Worm (Caenorhabditis elegans): ENCODE data around the gene F36H1.12.

F36H1.12 gene

ce11 chrIV:11070895-11071294 is 17.4 kb upstream of the F36H1.12 start:
- TF ChIP-seq nhr-237 (tag; optimal IDR thresholded peaks at IDR 0.05): peak; percentile 68
- TF ChIP-seq rnt-1 (tag; optimal IDR thresholded peaks at IDR 0.05): peak; percentile 71
- TF ChIP-seq lir-3 (tag; optimal IDR thresholded peaks at IDR 0.05; ENCODE audit: poor library complexity): peak; percentile 57

ce11 chrIV:11068314-11068713 is 14.8 kb upstream of the F36H1.12 start:
- TF ChIP-seq unc-98 (GFP tag; IDR thresholded peaks at IDR 0.05) (peak; percentile 44; the same call in 1 of the 2 replicates), lsy-2 (tag; optimal IDR thresholded peaks at IDR 0.05) (peak; percentile 78 to 87), dsc-1 (tag; optimal IDR thresholded peaks at IDR 0.05) (no peak), jun-1 (tag; optimal IDR thresholded peaks at IDR 0.05) (no peak), nhr-12 (tag; optimal IDR thresholded peaks at IDR 0.05) (no peak), zip-4 (GFP tag; optimal IDR thresholded peaks at IDR 0.05) (no peak), sup-37 (GFP tag; optimal IDR thresholded peaks at IDR 0.05) (no peak), nhr-84 (tag; optimal IDR thresholded peaks at IDR 0.05) (no peak), sox-4 (tag; optimal IDR thresholded peaks at IDR 0.05) (no peak), snu-23 (GFP tag; optimal IDR thresholded peaks at IDR 0.05) (peak; percentile 64), tlp-1 (tag; optimal IDR thresholded peaks at IDR 0.05) (no peak), swsn-7 (tag; optimal IDR thresholded peaks at IDR 0.05) (peak; percentile 51), pax-3 (tag; optimal IDR thresholded peaks at IDR 0.05) (no peak), egl-27 (tag; optimal IDR thresholded peaks at IDR 0.05) (no peak), unc-86 (tag; optimal IDR thresholded peaks at IDR 0.05) (no peak), fos-1 (tag; optimal IDR thresholded peaks at IDR 0.05) (peak; percentile 33), lin-39 (tag; optimal IDR thresholded peaks at IDR 0.05) (peak; percentile 96), C16A3.4 (tag; optimal IDR thresholded peaks at IDR 0.05) (peak; percentile 27), mep-1 (tag; optimal IDR thresholded peaks at IDR 0.05) (peak; percentile 8), nhr-71 (tag; optimal IDR thresholded peaks at IDR 0.05) (peak; percentile 96), grh-1 (GFP tag; IDR thresholded peaks at IDR 0.05) (no peak), elt-2 (tag; optimal IDR thresholded peaks at IDR 0.05) (no peak), ztf-4 (tag; optimal IDR thresholded peaks at IDR 0.05) (peak; percentile 69), lir-3 (tag; optimal IDR thresholded peaks at IDR 0.05; ENCODE audit: poor library complexity) (peak; percentile 60), nhr-85 (tag) (peak; percentile 39), nhr-47 (tag; optimal IDR thresholded peaks at IDR 0.05) (peak; percentile 53), ceh-90 (tag; optimal IDR thresholded peaks at IDR 0.05) (no peak), lin-13 (GFP tag; optimal IDR thresholded peaks at IDR 0.05) (peak; percentile 46), pag-3 (tag; optimal IDR thresholded peaks at IDR 0.05; ENCODE audit: borderline replicate concordance, insufficient read depth) (no peak), rnt-1 (tag; optimal IDR thresholded peaks at IDR 0.05) (peak; percentile 82), nhr-11 (tag; optimal IDR thresholded peaks at IDR 0.05) (peak; percentile 83), lin-14 (GFP tag; optimal IDR thresholded peaks at IDR 0.05) (peak; percentile 90), skn-1 (tag; optimal IDR thresholded peaks at IDR 0.05) (no peak), ets-5 (GFP tag; IDR thresholded peaks at IDR 0.05) (no peak), nhr-20 (tag; optimal IDR thresholded peaks at IDR 0.05) (peak; percentile 66), pqm-1 (tag; optimal IDR thresholded peaks at IDR 0.05) (no peak), aha-1 (tag; optimal IDR thresholded peaks at IDR 0.05) (no peak), C04F5.9 (tag; optimal IDR thresholded peaks at IDR 0.05) (peak; percentile 18), nhr-28 (tag; optimal IDR thresholded peaks at IDR 0.05) (no peak), tbx-2 (tag; optimal IDR thresholded peaks at IDR 0.05) (peak; percentile 57), nhr-19 (GFP tag; conservative IDR thresholded peaks at IDR 0.05) (peak; percentile 88), ama-1 (optimal IDR thresholded peaks at IDR 0.05) (no peak), efl-3 (GFP tag; optimal IDR thresholded peaks at IDR 0.05) (no peak), unc-130 (tag; optimal IDR thresholded peaks at IDR 0.05) (peak; percentile 42), egl-13 (tag; optimal IDR thresholded peaks at IDR 0.05) (no peak), C34B4.2 (tag; optimal IDR thresholded peaks at IDR 0.05) (no peak), mdl-1 (tag; optimal IDR thresholded peaks at IDR 0.05) (peak in 1 of 2 experiments; percentile 0), fkh-8 (tag; optimal IDR thresholded peaks at IDR 0.05) (no peak), nhr-77 (tag; optimal IDR thresholded peaks at IDR 0.05) (no peak), xbp-1 (tag; optimal IDR thresholded peaks at IDR 0.05) (peak; percentile 35), hlh-4 (tag; optimal IDR thresholded peaks at IDR 0.05) (no peak)
